Fruit fly (Drosophila melanogaster): ENCODE data around the gene nAChRalpha2.

- TF ChIP-seq EcR (GFP tag; optimal IDR thresholded peaks at IDR 0.05), result no peak
- no peak for TF ChIP-seq CG13204 (GFP tag; optimal IDR thresholded peaks at IDR 0.05)
- TF ChIP-seq CG14655 (GFP tag; optimal IDR thresholded peaks at IDR 0.05), result no peak
- no peak for TF ChIP-seq gl (tag; optimal IDR thresholded peaks at IDR 0.05)
- no peak for TF ChIP-seq CG9948 (tag; optimal IDR thresholded peaks at IDR 0.05)
- TF ChIP-seq CG17806 (tag; optimal IDR thresholded peaks at IDR 0.05), result no peak
- TF ChIP-seq CG34367 (tag; optimal IDR thresholded peaks at IDR 0.05), result no peak
- no peak for TF ChIP-seq rn (GFP tag; IDR thresholded peaks at IDR 0.05)
- no peak for TF ChIP-seq CG8159 (tag; optimal IDR thresholded peaks at IDR 0.05)
These were observed 28.2 kb upstream of the nAChRalpha2 start, which contains the start of gene nAChRalpha1 for dm6 chr3R:24457057-24457456.
